Worm (Caenorhabditis elegans) whole organism, L1 larva: Measurements from ENCODE around the gene fbxb-114.

Experiments
- C16A3.4 ChIP-seq: fragments of 150-350 bp; optimal IDR thresholded peaks from 2 replicates; lab custom pipeline; 2014; ENCODE audit warnings: missing biosample characterization, missing genetic modification characterization
- ceh-8 ChIP-seq: fragments of 200-800 bp; sonication (Bioruptor generic); optimal IDR thresholded peaks from 2 replicates; lab custom pipeline; 2018; ENCODE audit warnings: mild to moderate bottlenecking, missing genetic modification characterization, moderate library complexity, missing compliant biosample characterization
- ceh-82 ChIP-seq, 3 experiments: fragments of 150-350 bp in 1 of 3; sonication (generic microtip) in 2 of 3; optimal IDR thresholded peaks; 2 replicates each; lab custom pipeline; 2014 to 2017; ENCODE audit warnings: missing biosample characterization in 3 of 3, missing genetic modification characterization in 3 of 3
- dsc-1 ChIP-seq: sonication (generic microtip); optimal IDR thresholded peaks from 2 replicates; lab custom pipeline; 2016; ENCODE audit warnings: mild to moderate bottlenecking, missing genetic modification characterization, missing compliant biosample characterization
- efl-1 ChIP-seq, 4 experiments: fragments of 150-350 bp; optimal IDR thresholded peaks in 3 of 4; peaks in 1 of 4; 1 replicate in 1 of 4; 2 replicates in 3 of 4; lab custom pipeline; 2014; ENCODE audit warnings: missing biosample characterization in 2 of 4, missing genetic modification characterization in 2 of 4, missing genetic modification reagents in 2 of 4
- efl-3 ChIP-seq: fragments of 200-800 bp; sonication (Bioruptor generic); optimal IDR thresholded peaks from 2 replicates; lab custom pipeline; 2018; ENCODE audit warnings: mild to moderate bottlenecking, missing genetic modification characterization, missing compliant biosample characterization
- egl-13 ChIP-seq: sonication (generic microtip); optimal IDR thresholded peaks from 2 replicates; lab custom pipeline; 2016; ENCODE audit warnings: missing genotype, missing genetic modification reagents, missing genetic modification characterization, missing compliant biosample characterization
- ets-5 ChIP-seq: fragments of 200-800 bp; sonication (Bioruptor generic); IDR thresholded peaks from 2 replicates; pipeline ENCODE4 v1.3.6; 2022; ENCODE audit warnings: missing genetic modification characterization, missing compliant biosample characterization
- fkh-10 ChIP-seq: sonication (generic microtip); optimal IDR thresholded peaks from 2 replicates; lab custom pipeline; 2017; ENCODE audit warnings: missing biosample characterization, missing genetic modification reagents, missing genetic modification characterization
- fkh-8 ChIP-seq: sonication (generic microtip); optimal IDR thresholded peaks from 2 replicates; lab custom pipeline; 2016; ENCODE audit warnings: mild to moderate bottlenecking, missing genetic modification characterization, missing compliant biosample characterization
- grh-1 ChIP-seq: fragments of 200-800 bp; sonication (Bioruptor generic); IDR thresholded peaks from 2 replicates; pipeline ENCODE4 v1.3.6; 2022; ENCODE audit warnings: missing genetic modification reagents, missing genetic modification characterization, missing compliant biosample characterization
- hlh-4 ChIP-seq: sonication (generic microtip); optimal IDR thresholded peaks from 2 replicates; lab custom pipeline; 2016; ENCODE audit warnings: mild to moderate bottlenecking, missing genetic modification characterization, missing compliant biosample characterization
- lin-13 ChIP-seq: fragments of 150-350 bp; optimal IDR thresholded peaks from 2 replicates; lab custom pipeline; 2014; ENCODE audit warnings: missing biosample characterization, missing genetic modification reagents, missing genetic modification characterization
- lin-14 ChIP-seq: fragments of 200-800 bp; sonication (Bioruptor generic); optimal IDR thresholded peaks from 2 replicates; lab custom pipeline; 2018; ENCODE audit warnings: mild to moderate bottlenecking, missing genetic modification characterization, moderate library complexity, missing compliant biosample characterization
- lin-35 ChIP-seq, 2 experiments: fragments of 150-350 bp; optimal IDR thresholded peaks; 2 replicates each; lab custom pipeline; 2014; ENCODE audit warnings: missing biosample characterization in 2 of 2, missing genetic modification characterization in 2 of 2, missing genetic modification reagents in 2 of 2
- mab-9 ChIP-seq: fragments of 200-800 bp; sonication (Bioruptor generic); IDR thresholded peaks from 2 replicates; pipeline ENCODE4 v1.3.6; 2022; ENCODE audit warnings: missing genetic modification reagents, missing genetic modification characterization, missing compliant biosample characterization
- mdl-1 ChIP-seq, 2 experiments: fragments of 150-350 bp; optimal IDR thresholded peaks; 2 replicates each; lab custom pipeline; 2014 to 2017; ENCODE audit warnings: missing biosample characterization in 2 of 2, missing genetic modification characterization in 2 of 2, inconsistent platforms in 1 of 2
- mep-1 ChIP-seq: fragments of 150-350 bp; optimal IDR thresholded peaks from 2 replicates; lab custom pipeline; 2014; ENCODE audit warnings: missing biosample characterization, missing genetic modification characterization
- nhr-11 ChIP-seq: fragments of 150-350 bp; optimal IDR thresholded peaks from 2 replicates; lab custom pipeline; 2014; ENCODE audit warnings: missing biosample characterization, missing genetic modification characterization
- nhr-19 ChIP-seq: fragments of 200-800 bp; sonication (Bioruptor generic); conservative IDR thresholded peaks from 2 replicates; pipeline ENCODE4 v1.3.6; 2022; ENCODE audit warnings: missing genetic modification characterization, missing compliant biosample characterization
- nhr-20 ChIP-seq: sonication (generic microtip); optimal IDR thresholded peaks from 2 replicates; lab custom pipeline; 2016; ENCODE audit warnings: mild to moderate bottlenecking, missing genetic modification characterization, missing compliant biosample characterization
- nhr-47 ChIP-seq: sonication (generic microtip); optimal IDR thresholded peaks from 2 replicates; lab custom pipeline; 2016; ENCODE audit warnings: mild to moderate bottlenecking, missing genetic modification characterization, moderate library complexity, missing compliant biosample characterization
- nhr-71 ChIP-seq: sonication (generic microtip); optimal IDR thresholded peaks from 2 replicates; lab custom pipeline; 2016; ENCODE audit warnings: mild to moderate bottlenecking, missing genetic modification characterization, moderate library complexity, missing compliant biosample characterization
- nhr-76 ChIP-seq: sonication (generic microtip); optimal IDR thresholded peaks from 2 replicates; lab custom pipeline; 2017; ENCODE audit warnings: missing biosample characterization, missing genetic modification characterization
- nhr-85 ChIP-seq: sonication (generic microtip); peaks from one replicate; lab custom pipeline; 2016; ENCODE audit warnings: missing genetic modification characterization, inconsistent platforms, missing compliant biosample characterization
- nhr-90 ChIP-seq: sonication (generic microtip); optimal IDR thresholded peaks from 2 replicates; lab custom pipeline; 2016; ENCODE audit warnings: mild to moderate bottlenecking, missing genetic modification characterization, missing compliant biosample characterization; ENCODE audit not compliant: poor library complexity
- pag-3 ChIP-seq: sonication (generic microtip); optimal IDR thresholded peaks from 2 replicates; lab custom pipeline; 2017; ENCODE audit warnings: missing genetic modification characterization, mild to moderate bottlenecking, missing compliant biosample characterization, antibody characterized with exemption, borderline replicate concordance; ENCODE audit not compliant: insufficient read depth
- rnt-1 ChIP-seq: sonication (generic microtip); optimal IDR thresholded peaks from 2 replicates; lab custom pipeline; 2016; ENCODE audit warnings: mild to moderate bottlenecking, missing genetic modification characterization, moderate library complexity, missing compliant biosample characterization
- skn-1 ChIP-seq: fragments of 150-350 bp; optimal IDR thresholded peaks from 2 replicates; lab custom pipeline; 2014; ENCODE audit warnings: missing biosample characterization, missing genetic modification characterization
- snpc-4 ChIP-seq: fragments of 150-350 bp; optimal IDR thresholded peaks from 2 replicates; lab custom pipeline; 2014; ENCODE audit warnings: missing biosample characterization, missing genetic modification characterization
- snu-23 ChIP-seq: sonication (generic microtip); optimal IDR thresholded peaks from 2 replicates; lab custom pipeline; 2016; ENCODE audit warnings: missing genetic modification characterization, missing compliant biosample characterization
- swsn-7 ChIP-seq: sonication (generic microtip); optimal IDR thresholded peaks from 2 replicates; lab custom pipeline; 2016; ENCODE audit warnings: missing genetic modification characterization, missing compliant biosample characterization
- unc-30 ChIP-seq: sonication (generic microtip); optimal IDR thresholded peaks from 2 replicates; lab custom pipeline; 2017; ENCODE audit warnings: missing biosample characterization, missing genetic modification characterization
- unc-86 ChIP-seq: sonication (generic microtip); optimal IDR thresholded peaks from 2 replicates; lab custom pipeline; 2016; ENCODE audit warnings: missing genetic modification characterization, missing compliant biosample characterization
- zag-1 ChIP-seq: fragments of 150-350 bp; optimal IDR thresholded peaks from 2 replicates; lab custom pipeline; 2014; ENCODE audit warnings: missing biosample characterization, missing genetic modification characterization

fbxb-114 gene

ce11 chrX:16919468-16919867 lies 2.2 kb upstream of the fbxb-114 start:
- TF ChIP-seq dsc-1 (peak; percentile 53), unc-86 (tag; lab: Kevin White, UChicago) (no peak), efl-1 (optimal IDR thresholded peaks at IDR 0.05; lab: Kevin White, UChicago) (no peak), efl-1 (GFP tag; optimal IDR thresholded peaks at IDR 0.05 in 1 of 2; lab: Kevin White, UChicago) (peak in 1 of 2 experiments; percentile 2)

DNA sequence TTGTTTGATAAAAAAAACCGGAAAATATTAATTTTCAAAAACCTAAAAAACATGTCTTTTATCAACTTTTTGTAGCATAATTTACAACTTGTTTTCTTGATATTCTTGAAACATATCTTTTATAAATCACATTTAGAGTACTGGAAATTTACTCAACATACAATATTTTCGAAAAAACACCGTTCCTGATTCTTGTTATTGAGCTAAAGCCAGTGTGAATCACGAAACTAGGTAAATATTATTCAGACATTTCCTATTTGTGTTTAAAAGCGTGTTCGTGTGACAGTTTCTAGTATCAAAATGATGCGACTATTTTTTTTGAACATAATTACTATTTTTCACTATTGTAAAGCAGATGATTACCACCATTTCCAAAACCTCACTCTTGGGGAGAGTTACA lies 2.0 kb downstream of the fbxb-114 start, which contains the start of gene C30E1.4:
Gene C30E1.4 (plus strand): TSS at position 301 of the 400 bp plus-strand sequence.
- TF ChIP-seq nhr-76 (tag; lab: Kevin White, UChicago) (no peak), unc-30 (no peak)

DNA sequence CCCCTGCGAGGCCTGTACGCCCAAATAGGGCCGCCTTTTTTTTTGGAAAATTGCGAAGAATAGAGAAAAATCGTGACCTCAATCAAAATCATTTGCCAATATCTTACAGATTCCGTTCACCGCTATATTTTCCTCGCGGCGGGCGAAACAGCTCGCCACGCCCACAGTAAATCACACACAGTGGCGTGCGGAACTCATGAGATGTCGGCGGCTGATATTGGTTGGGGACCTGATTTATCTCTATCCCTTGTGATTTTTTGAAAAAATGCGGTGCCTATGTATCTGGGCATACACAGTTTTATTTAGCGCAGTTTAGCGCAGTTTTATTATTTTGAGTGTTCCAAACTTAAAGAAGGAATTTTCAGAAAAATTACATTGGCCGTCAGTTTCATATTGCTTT lies 3.7 kb downstream of the fbxb-114 start:
- peak; percentile 27 for TF ChIP-seq rnt-1 (tag; lab: Kevin White, UChicago)
- no peak for TF ChIP-seq efl-3
- TF ChIP-seq snpc-4, result peak; percentile 86

DNA sequence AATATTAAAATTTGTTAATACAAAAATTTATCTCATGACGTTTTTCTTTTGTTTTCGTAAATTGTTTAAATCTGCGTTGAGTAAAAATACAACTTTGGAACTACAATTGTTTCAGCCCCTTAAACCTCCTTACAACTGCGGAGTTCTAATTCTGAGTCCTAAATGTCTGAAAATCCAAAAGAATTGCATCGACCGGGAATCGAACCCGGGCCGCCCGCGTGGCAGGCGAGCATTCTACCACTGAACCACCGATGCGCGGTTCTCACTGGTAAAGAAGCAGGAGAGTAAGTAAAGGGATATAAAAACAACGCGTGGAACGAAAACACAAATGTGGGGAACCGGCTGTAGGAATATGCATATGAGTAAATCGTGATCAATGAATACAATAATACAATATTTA lies 6.5 kb downstream of the fbxb-114 start:
- no peak for TF ChIP-seq efl-1 (optimal IDR thresholded peaks at IDR 0.05; lab: Kevin White, UChicago)
- no peak for TF ChIP-seq efl-1 (GFP tag; optimal IDR thresholded peaks at IDR 0.05 in 1 of 2; lab: Kevin White, UChicago)
- TF ChIP-seq C16A3.4, result peak; percentile 35
- TF ChIP-seq nhr-20 (tag; lab: Kevin White, UChicago), result peak; percentile 26
- peak; percentile 50 for TF ChIP-seq snu-23 (GFP tag; lab: Kevin White, UChicago)
- no peak for TF ChIP-seq nhr-76 (tag; lab: Kevin White, UChicago)
- peak; percentile 54 for TF ChIP-seq dsc-1
- no peak for TF ChIP-seq grh-1
- peak; percentile 20 for TF ChIP-seq unc-86 (tag; lab: Kevin White, UChicago)
- peak; percentile 64 for TF ChIP-seq fkh-8 (tag; lab: Kevin White, UChicago)
- peak; percentile 61 for TF ChIP-seq nhr-47 (tag; lab: Kevin White, UChicago)
- TF ChIP-seq lin-35 (GFP tag; optimal IDR thresholded peaks at IDR 0.05; lab: Kevin White, UChicago), result peak; percentile 23 to 34
- peak; percentile 41 for TF ChIP-seq nhr-19 (GFP tag; lab: Robert Waterston, UW)
- TF ChIP-seq nhr-90, result peak; percentile 40
- TF ChIP-seq ceh-8 (GFP tag; lab: Kevin White, UChicago), result peak; percentile 11
- no peak for TF ChIP-seq ets-5 (GFP tag; lab: Robert Waterston, UW)
- TF ChIP-seq lin-14 (GFP tag; lab: Kevin White, UChicago), result no peak
- TF ChIP-seq lin-13 (GFP tag; lab: Kevin White, UChicago), result peak; percentile 35
- peak; percentile 49 for TF ChIP-seq egl-13 (tag; lab: Kevin White, UChicago)
- no peak for TF ChIP-seq mab-9 (GFP tag; lab: Robert Waterston, UW)
- TF ChIP-seq nhr-85 (tag; lab: Kevin White, UChicago), result peak; percentile 34
- no peak for TF ChIP-seq pag-3 (tag; lab: Kevin White, UChicago)
- TF ChIP-seq fkh-10 (GFP tag; lab: Kevin White, UChicago), result peak; percentile 29
- TF ChIP-seq zag-1 (tag; lab: Kevin White, UChicago), result no peak
- peak; percentile 60 for TF ChIP-seq mep-1
- peak; percentile 53 for TF ChIP-seq nhr-71 (tag; lab: Kevin White, UChicago)
- TF ChIP-seq skn-1 (tag; lab: Kevin White, UChicago), result peak; percentile 16
- TF ChIP-seq mdl-1 (tag; optimal IDR thresholded peaks at IDR 0.05; lab: Kevin White, UChicago), result peak in 1 of 2 experiments; percentile 18
- peak; percentile 44 for TF ChIP-seq rnt-1 (tag; lab: Kevin White, UChicago)
- no peak for TF ChIP-seq hlh-4 (tag; lab: Kevin White, UChicago)
- no peak for TF ChIP-seq nhr-11 (tag; lab: Kevin White, UChicago)
- peak in 1 of 3 experiments; percentile 63 for TF ChIP-seq ceh-82 (tag; optimal IDR thresholded peaks at IDR 0.05; lab: Kevin White, UChicago)
- TF ChIP-seq swsn-7 (tag; lab: Kevin White, UChicago), result peak; percentile 33
